Worm (Caenorhabditis elegans): ENCODE measurements around the gene B0464.9.

Gene B0464.9

ce11 chrIII:9511660-9512059 lies 46.1 kb downstream of the B0464.9 start:
- TF ChIP-seq ama-1 (optimal IDR thresholded peaks at IDR 0.05) (no peak), nhr-28 (tag; optimal IDR thresholded peaks at IDR 0.05) (no peak), unc-39 (tag; optimal IDR thresholded peaks at IDR 0.05) (no peak), aly-2 (tag; optimal IDR thresholded peaks at IDR 0.05) (no peak), nhr-23 (tag; optimal IDR thresholded peaks at IDR 0.05) (no peak), hmg-11 (tag; optimal IDR thresholded peaks at IDR 0.05) (no peak), lin-15B (tag; optimal IDR thresholded peaks at IDR 0.05) (no peak), nhr-25 (tag; optimal IDR thresholded peaks at IDR 0.05) (no peak), mdl-1 (tag; optimal IDR thresholded peaks at IDR 0.05) (no peak), ceh-82 (tag; optimal IDR thresholded peaks at IDR 0.05) (no peak), nhr-11 (tag; optimal IDR thresholded peaks at IDR 0.05) (no peak)

DNA sequence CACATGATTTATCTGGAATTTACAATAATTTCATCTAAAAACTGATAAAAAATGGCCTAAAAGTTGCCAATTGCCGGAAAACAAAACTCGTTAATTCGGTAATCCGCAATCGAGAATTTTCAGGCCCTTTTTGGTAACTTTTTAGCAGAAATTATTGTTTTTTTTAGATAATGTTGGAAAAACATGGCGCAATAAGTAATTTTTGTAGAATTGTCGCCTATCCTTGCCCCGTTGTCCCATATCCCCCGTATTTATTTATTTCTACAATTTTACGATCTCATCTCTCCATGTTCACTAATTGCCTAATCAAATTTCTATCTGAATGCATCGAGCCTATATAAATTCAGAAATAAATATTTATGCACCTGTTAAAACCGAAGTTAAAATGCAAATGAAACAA lies 47.4 kb downstream of the B0464.9 start:
- TF ChIP-seq fkh-2 (tag; optimal IDR thresholded peaks at IDR 0.05), result no peak
- TF ChIP-seq ZK546.5 (tag; optimal IDR thresholded peaks at IDR 0.05), result no peak
- TF ChIP-seq ztf-11 (tag; optimal IDR thresholded peaks at IDR 0.05), result no peak
- TF ChIP-seq unc-62 (GFP tag; optimal IDR thresholded peaks at IDR 0.05), result no peak
- no peak for TF ChIP-seq tbx-2 (tag; optimal IDR thresholded peaks at IDR 0.05)
- no peak for TF ChIP-seq lsy-12 (tag; optimal IDR thresholded peaks at IDR 0.05)
- TF ChIP-seq ztf-4 (tag; optimal IDR thresholded peaks at IDR 0.05), result no peak
- TF ChIP-seq elt-3 (tag; optimal IDR thresholded peaks at IDR 0.05), result no peak
- TF ChIP-seq snpc-4 (tag; optimal IDR thresholded peaks at IDR 0.05), result no peak
- no peak for TF ChIP-seq mml-1 (tag; optimal IDR thresholded peaks at IDR 0.05)

ce11 chrIII:9513569-9513968 lies 48.0 kb downstream of the B0464.9 start, which contains the start of gene F55H2.8:
Gene F55H2.8, plus strand, starts transcription at chrIII:9513869.
- TF ChIP-seq lin-39 (tag; optimal IDR thresholded peaks at IDR 0.05) (no peak), nhr-23 (tag; optimal IDR thresholded peaks at IDR 0.05) (peak; percentile 17), ceh-9 (tag; optimal IDR thresholded peaks at IDR 0.05) (no peak)

DNA sequence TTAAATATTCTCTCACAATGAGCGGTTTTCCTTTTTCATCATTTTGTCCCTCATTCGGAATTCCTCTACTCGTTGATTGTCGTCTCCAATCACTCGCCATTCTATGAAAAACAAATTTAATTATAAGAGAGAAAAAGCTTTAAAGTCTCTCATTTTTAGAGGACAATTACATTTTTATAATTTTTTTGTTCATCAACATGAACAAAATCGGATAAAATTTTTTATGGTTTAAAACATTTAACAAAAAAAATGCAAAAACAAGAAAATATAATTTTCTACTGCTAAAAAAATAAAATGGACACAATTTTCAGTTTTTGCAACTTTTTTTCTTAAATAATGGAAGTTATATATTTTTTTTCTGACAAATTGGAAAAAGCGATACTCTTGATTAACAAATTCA lies 50.6 kb downstream of the B0464.9 start, which contains the start of gene F55H2.7:
Gene F55H2.7, minus strand, starts transcription at position 101 of the 400 bp plus-strand sequence.
- TF ChIP-seq nhr-23 (tag; optimal IDR thresholded peaks at IDR 0.05) (no peak), daf-12 (tag; optimal IDR thresholded peaks at IDR 0.05) (no peak)

All from whole organism, L3 larva.